Worm (Caenorhabditis elegans): Measurements from ENCODE around the gene mdl-1.

DNA sequence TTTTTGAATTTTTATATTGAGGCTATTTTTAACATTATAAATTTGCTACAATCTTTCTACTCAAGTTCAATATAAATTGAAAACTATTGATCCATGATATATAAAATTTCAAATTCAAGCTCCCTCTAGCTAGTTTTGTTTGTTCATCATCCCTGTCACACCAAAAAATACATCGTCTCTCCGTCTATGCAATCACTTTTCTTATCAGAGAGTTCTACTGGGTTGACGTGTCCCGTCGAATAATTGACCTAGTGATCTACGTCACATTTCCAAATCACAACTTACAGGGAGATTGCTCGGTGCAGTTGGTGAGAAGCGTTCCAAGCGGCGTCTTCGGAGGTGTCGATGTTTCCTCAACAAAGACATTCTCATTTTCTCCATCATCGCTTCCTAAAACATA is 19.1 kb downstream of the mdl-1 start:
- no peak for TF ChIP-seq elt-3 (tag; optimal IDR thresholded peaks at IDR 0.05)
- no peak for TF ChIP-seq nhr-237 (tag; optimal IDR thresholded peaks at IDR 0.05)
- no peak for TF ChIP-seq F13H6.1 (tag; optimal IDR thresholded peaks at IDR 0.05)
- TF ChIP-seq ztf-11 (tag; optimal IDR thresholded peaks at IDR 0.05) = no peak

All from whole organism, L2 larva.